Worm (Caenorhabditis elegans) whole organism, L1 larva: Measurements from ENCODE around the gene decr-1.2.
A peak's percentile ranks its signal among the peaks of the same experiment; 100 is the strongest.

Experiments
- C16A3.4 ChIP-seq: fragments of 150-350 bp; optimal IDR thresholded peaks from 2 replicates; lab custom pipeline; 2014; ENCODE audit warnings: missing biosample characterization, missing genetic modification characterization
- C34B4.2 ChIP-seq: sonication (generic microtip); optimal IDR thresholded peaks from 2 replicates; lab custom pipeline; 2017; ENCODE audit warnings: mild to moderate bottlenecking, missing genetic modification characterization, missing compliant biosample characterization
- aha-1 ChIP-seq: fragments of 150-350 bp; optimal IDR thresholded peaks from 2 replicates; lab custom pipeline; 2014; ENCODE audit warnings: missing biosample characterization, missing genetic modification characterization
- alr-1 ChIP-seq: fragments of 200-800 bp; sonication (Bioruptor generic); optimal IDR thresholded peaks from 2 replicates; lab custom pipeline; 2018; ENCODE audit warnings: borderline replicate concordance, mild to moderate bottlenecking, missing genetic modification characterization, missing compliant biosample characterization
- aly-2 ChIP-seq: fragments of 150-350 bp; optimal IDR thresholded peaks from 2 replicates; lab custom pipeline; 2014; ENCODE audit warnings: missing biosample characterization, missing genetic modification characterization
- ama-1 ChIP-seq: fragments of 150-350 bp; optimal IDR thresholded peaks from 2 replicates; lab custom pipeline; 2014
- blmp-1 ChIP-seq: fragments of 150-350 bp; optimal IDR thresholded peaks from 2 replicates; lab custom pipeline; 2014; ENCODE audit warnings: missing biosample characterization, missing genetic modification characterization
- ceh-63 ChIP-seq: fragments of 200-800 bp; sonication (Bioruptor generic); optimal IDR thresholded peaks from 2 replicates; lab custom pipeline; 2018; ENCODE audit warnings: mild to moderate bottlenecking, missing genetic modification characterization, missing compliant biosample characterization
- dpl-1 ChIP-seq, 3 experiments: fragments of 150-350 bp in 2 of 3; sonication (generic microtip) in 1 of 3; optimal IDR thresholded peaks; 2 replicates each; lab custom pipeline; 2014 to 2017; ENCODE audit warnings: missing biosample characterization in 3 of 3, missing genetic modification characterization in 3 of 3, missing genetic modification reagents in 3 of 3
- efl-1 ChIP-seq, 4 experiments: fragments of 150-350 bp; optimal IDR thresholded peaks in 3 of 4; peaks in 1 of 4; 1 replicate in 1 of 4; 2 replicates in 3 of 4; lab custom pipeline; 2014; ENCODE audit warnings: missing biosample characterization in 2 of 4, missing genetic modification characterization in 2 of 4, missing genetic modification reagents in 2 of 4
- efl-3 ChIP-seq: fragments of 200-800 bp; sonication (Bioruptor generic); optimal IDR thresholded peaks from 2 replicates; lab custom pipeline; 2018; ENCODE audit warnings: mild to moderate bottlenecking, missing genetic modification characterization, missing compliant biosample characterization
- egl-13 ChIP-seq: sonication (generic microtip); optimal IDR thresholded peaks from 2 replicates; lab custom pipeline; 2016; ENCODE audit warnings: missing genotype, missing genetic modification reagents, missing genetic modification characterization, missing compliant biosample characterization
- elt-3 ChIP-seq, 6 experiments: fragments of 150-350 bp in 1 of 6; sonication (generic microtip); optimal IDR thresholded peaks; 2 replicates each; lab custom pipeline; 2017 to 2018; ENCODE audit warnings: missing biosample characterization in 6 of 6, missing genetic modification characterization in 6 of 6, inconsistent platforms in 1 of 6
- fos-1 ChIP-seq: fragments of 150-350 bp; optimal IDR thresholded peaks from 2 replicates; lab custom pipeline; 2014; ENCODE audit warnings: missing biosample characterization, missing genetic modification characterization
- hlh-17 ChIP-seq: fragments of 200-800 bp; sonication (Bioruptor generic); optimal IDR thresholded peaks from 2 replicates; lab custom pipeline; 2018; ENCODE audit warnings: missing genetic modification characterization, mild to moderate bottlenecking, missing compliant biosample characterization, moderate library complexity, borderline replicate concordance
- hpl-2 ChIP-seq: fragments of 150-350 bp; optimal IDR thresholded peaks from 2 replicates; lab custom pipeline; 2014; ENCODE audit warnings: missing biosample characterization, missing genetic modification reagents, missing genetic modification characterization
- lin-13 ChIP-seq: fragments of 150-350 bp; optimal IDR thresholded peaks from 2 replicates; lab custom pipeline; 2014; ENCODE audit warnings: missing biosample characterization, missing genetic modification reagents, missing genetic modification characterization
- lin-14 ChIP-seq: fragments of 200-800 bp; sonication (Bioruptor generic); optimal IDR thresholded peaks from 2 replicates; lab custom pipeline; 2018; ENCODE audit warnings: mild to moderate bottlenecking, missing genetic modification characterization, moderate library complexity, missing compliant biosample characterization
- lin-15B ChIP-seq: fragments of 150-350 bp; sonication (generic microtip); optimal IDR thresholded peaks from 3 replicates; lab custom pipeline; 2014; ENCODE audit warnings: missing biosample characterization, missing genetic modification characterization
- lin-35 ChIP-seq, 2 experiments: fragments of 150-350 bp; optimal IDR thresholded peaks; 2 replicates each; lab custom pipeline; 2014; ENCODE audit warnings: missing biosample characterization in 2 of 2, missing genetic modification characterization in 2 of 2, missing genetic modification reagents in 2 of 2
- lsy-2 ChIP-seq, 2 experiments: fragments of 150-350 bp; optimal IDR thresholded peaks; 2 replicates each; lab custom pipeline; 2014; ENCODE audit warnings: missing biosample characterization in 2 of 2, missing genetic modification characterization in 2 of 2
- mab-9 ChIP-seq: fragments of 200-800 bp; sonication (Bioruptor generic); IDR thresholded peaks from 2 replicates; pipeline ENCODE4 v1.3.6; 2022; ENCODE audit warnings: missing genetic modification reagents, missing genetic modification characterization, missing compliant biosample characterization
- mdl-1 ChIP-seq, 2 experiments: fragments of 150-350 bp; optimal IDR thresholded peaks; 2 replicates each; lab custom pipeline; 2014 to 2017; ENCODE audit warnings: missing biosample characterization in 2 of 2, missing genetic modification characterization in 2 of 2, inconsistent platforms in 1 of 2
- mep-1 ChIP-seq: fragments of 150-350 bp; optimal IDR thresholded peaks from 2 replicates; lab custom pipeline; 2014; ENCODE audit warnings: missing biosample characterization, missing genetic modification characterization
- nhr-11 ChIP-seq: fragments of 150-350 bp; optimal IDR thresholded peaks from 2 replicates; lab custom pipeline; 2014; ENCODE audit warnings: missing biosample characterization, missing genetic modification characterization
- nhr-19 ChIP-seq: fragments of 200-800 bp; sonication (Bioruptor generic); conservative IDR thresholded peaks from 2 replicates; pipeline ENCODE4 v1.3.6; 2022; ENCODE audit warnings: missing genetic modification characterization, missing compliant biosample characterization
- nhr-20 ChIP-seq: sonication (generic microtip); optimal IDR thresholded peaks from 2 replicates; lab custom pipeline; 2016; ENCODE audit warnings: mild to moderate bottlenecking, missing genetic modification characterization, missing compliant biosample characterization
- nhr-237 ChIP-seq: fragments of 150-350 bp; optimal IDR thresholded peaks from 2 replicates; lab custom pipeline; 2014; ENCODE audit warnings: missing biosample characterization, missing genetic modification characterization
- nhr-28 ChIP-seq: fragments of 150-350 bp; optimal IDR thresholded peaks from 2 replicates; lab custom pipeline; 2014; ENCODE audit warnings: missing biosample characterization, missing genetic modification characterization
- nhr-71 ChIP-seq: sonication (generic microtip); optimal IDR thresholded peaks from 2 replicates; lab custom pipeline; 2016; ENCODE audit warnings: mild to moderate bottlenecking, missing genetic modification characterization, moderate library complexity, missing compliant biosample characterization
- nhr-76 ChIP-seq: sonication (generic microtip); optimal IDR thresholded peaks from 2 replicates; lab custom pipeline; 2017; ENCODE audit warnings: missing biosample characterization, missing genetic modification characterization
- nhr-77 ChIP-seq: fragments of 150-350 bp; optimal IDR thresholded peaks from 2 replicates; lab custom pipeline; 2014; ENCODE audit warnings: missing biosample characterization, missing genetic modification characterization
- nhr-84 ChIP-seq: sonication (generic microtip); optimal IDR thresholded peaks from 2 replicates; lab custom pipeline; 2017; ENCODE audit warnings: missing biosample characterization, missing genetic modification characterization
- nhr-85 ChIP-seq: sonication (generic microtip); peaks from one replicate; lab custom pipeline; 2016; ENCODE audit warnings: missing genetic modification characterization, inconsistent platforms, missing compliant biosample characterization
- nhr-90 ChIP-seq: sonication (generic microtip); optimal IDR thresholded peaks from 2 replicates; lab custom pipeline; 2016; ENCODE audit warnings: mild to moderate bottlenecking, missing genetic modification characterization, missing compliant biosample characterization; ENCODE audit not compliant: poor library complexity
- pax-3 ChIP-seq: fragments of 200-800 bp; sonication (Bioruptor generic); optimal IDR thresholded peaks from 2 replicates; lab custom pipeline; 2018; ENCODE audit warnings: mild to moderate bottlenecking, missing genetic modification characterization, moderate library complexity, missing compliant biosample characterization
- rnt-1 ChIP-seq: sonication (generic microtip); optimal IDR thresholded peaks from 2 replicates; lab custom pipeline; 2016; ENCODE audit warnings: mild to moderate bottlenecking, missing genetic modification characterization, moderate library complexity, missing compliant biosample characterization
- skn-1 ChIP-seq: fragments of 150-350 bp; optimal IDR thresholded peaks from 2 replicates; lab custom pipeline; 2014; ENCODE audit warnings: missing biosample characterization, missing genetic modification characterization
- snu-23 ChIP-seq: sonication (generic microtip); optimal IDR thresholded peaks from 2 replicates; lab custom pipeline; 2016; ENCODE audit warnings: missing genetic modification characterization, missing compliant biosample characterization
- unc-130 ChIP-seq: fragments of 150-350 bp; optimal IDR thresholded peaks from 2 replicates; lab custom pipeline; 2017; ENCODE audit warnings: missing biosample characterization, missing genetic modification characterization, inconsistent platforms
- unc-62 ChIP-seq: fragments of 150-350 bp; optimal IDR thresholded peaks from 2 replicates; lab custom pipeline; 2014; ENCODE audit warnings: missing biosample characterization, missing genetic modification reagents, missing genetic modification characterization
- unc-86 ChIP-seq: sonication (generic microtip); optimal IDR thresholded peaks from 2 replicates; lab custom pipeline; 2016; ENCODE audit warnings: missing genetic modification characterization, missing compliant biosample characterization
- vab-15 ChIP-seq: sonication (generic microtip); optimal IDR thresholded peaks from 2 replicates; lab custom pipeline; 2017; ENCODE audit warnings: missing genotype, mild to moderate bottlenecking, missing genetic modification characterization, missing compliant biosample characterization
- xbp-1 ChIP-seq: sonication (generic microtip); optimal IDR thresholded peaks from 2 replicates; lab custom pipeline; 2016; ENCODE audit warnings: missing genetic modification characterization, missing compliant biosample characterization
- zag-1 ChIP-seq: fragments of 150-350 bp; optimal IDR thresholded peaks from 2 replicates; lab custom pipeline; 2014; ENCODE audit warnings: missing biosample characterization, missing genetic modification characterization
- zip-4 ChIP-seq: fragments of 200-800 bp; sonication (Bioruptor generic); optimal IDR thresholded peaks from 2 replicates; lab custom pipeline; 2018; ENCODE audit warnings: mild to moderate bottlenecking, missing genetic modification characterization, moderate library complexity, missing compliant biosample characterization

decr-1.2 gene

DNA sequence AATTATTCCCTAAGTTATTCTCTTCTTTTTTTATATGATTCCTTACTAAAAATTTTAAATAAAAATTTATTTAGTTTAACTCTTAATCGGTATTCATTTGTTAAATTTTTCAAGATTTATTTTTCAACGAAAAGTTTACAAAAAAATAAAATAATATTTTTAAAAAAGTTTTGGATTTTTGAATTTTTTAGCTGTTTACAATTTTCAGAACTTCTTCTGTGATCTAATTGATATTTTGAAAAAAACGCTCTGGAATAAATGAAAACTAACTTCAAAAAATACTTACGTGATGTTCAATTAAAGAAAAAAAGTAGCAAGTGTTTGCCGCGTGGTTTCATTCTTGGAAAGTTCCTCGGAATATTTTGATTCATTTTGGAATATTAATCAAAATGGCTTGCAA, at the start of gene decr-1.2:
TSS of gene decr-1.2 (plus strand) at position 301 of the 400 bp plus-strand sequence.
- TF ChIP-seq vab-15, result no peak
- no peak for TF ChIP-seq aha-1 (tag; lab: Kevin White, UChicago)
- no peak for TF ChIP-seq xbp-1 (tag; lab: Kevin White, UChicago)
- TF ChIP-seq aly-2 (tag; lab: Kevin White, UChicago), result no peak
- no peak for TF ChIP-seq C34B4.2 (tag; lab: Kevin White, UChicago)
- TF ChIP-seq nhr-19 (GFP tag; lab: Robert Waterston, UW), result no peak
- no peak for TF ChIP-seq mdl-1 (tag; optimal IDR thresholded peaks at IDR 0.05; lab: Kevin White, UChicago)
- TF ChIP-seq nhr-20 (tag; lab: Kevin White, UChicago), result no peak
- TF ChIP-seq alr-1 (tag; lab: Kevin White, UChicago), result no peak

DNA sequence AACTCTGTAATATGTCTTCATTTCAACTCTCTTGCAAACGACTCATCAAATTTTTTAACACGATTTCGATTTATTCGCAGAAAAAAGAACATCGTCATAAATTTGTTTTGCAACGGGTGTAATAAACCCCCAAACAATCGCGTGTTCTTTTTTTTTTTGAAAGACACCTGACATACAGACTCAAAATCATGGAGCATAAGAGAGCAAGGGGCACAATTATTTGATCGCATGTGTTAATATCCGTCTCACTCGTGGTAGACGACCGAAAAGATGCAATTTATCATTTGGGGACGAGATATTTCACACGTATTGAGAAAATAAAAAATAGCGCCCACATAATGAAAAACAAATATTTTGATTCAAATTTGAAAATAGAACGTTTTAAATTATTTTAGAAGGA, 49.2 kb upstream of the decr-1.2 start:
- peak; percentile 28 for TF ChIP-seq nhr-71 (tag; lab: Kevin White, UChicago)
- TF ChIP-seq pax-3 (tag; lab: Kevin White, UChicago), result no peak
- TF ChIP-seq dpl-1 (GFP tag; optimal IDR thresholded peaks at IDR 0.05; lab: Kevin White, UChicago), result no peak
- no peak for TF ChIP-seq lin-13 (GFP tag; lab: Kevin White, UChicago)
- TF ChIP-seq ceh-63 (GFP tag; lab: Kevin White, UChicago), result no peak
- no peak for TF ChIP-seq egl-13 (tag; lab: Kevin White, UChicago)
- no peak for TF ChIP-seq lin-35 (GFP tag; optimal IDR thresholded peaks at IDR 0.05; lab: Kevin White, UChicago)
- no peak for TF ChIP-seq lin-15B (tag; lab: Kevin White, UChicago)
- TF ChIP-seq efl-1 (optimal IDR thresholded peaks at IDR 0.05; lab: Kevin White, UChicago), result no peak
- peak in 1 of 2 experiments; percentile 58 for TF ChIP-seq efl-1 (GFP tag; optimal IDR thresholded peaks at IDR 0.05 in 1 of 2; lab: Kevin White, UChicago)
- TF ChIP-seq nhr-76 (tag; lab: Kevin White, UChicago), result no peak
- no peak for TF ChIP-seq zip-4 (GFP tag; lab: Kevin White, UChicago)
- TF ChIP-seq fos-1, result no peak
- no peak for TF ChIP-seq nhr-84 (tag; lab: Kevin White, UChicago)
- no peak for TF ChIP-seq vab-15
- TF ChIP-seq nhr-237 (tag; lab: Kevin White, UChicago), result no peak
- no peak for TF ChIP-seq efl-3 (GFP tag; lab: Kevin White, UChicago)
- no peak for TF ChIP-seq nhr-20 (tag; lab: Kevin White, UChicago)
- TF ChIP-seq mab-9, result no peak
- TF ChIP-seq hlh-17 (GFP tag; lab: Kevin White, UChicago), result no peak
- no peak for TF ChIP-seq nhr-28
- TF ChIP-seq unc-62 (GFP tag; lab: Kevin White, UChicago), result no peak
- TF ChIP-seq blmp-1 (tag; lab: Kevin White, UChicago), result no peak
- no peak for TF ChIP-seq nhr-90 (tag; lab: Kevin White, UChicago)
- TF ChIP-seq snu-23, result no peak
- no peak for TF ChIP-seq nhr-85 (tag; lab: Kevin White, UChicago)
- no peak for TF ChIP-seq unc-130 (tag; lab: Kevin White, UChicago)
- TF ChIP-seq C16A3.4 (tag; lab: Kevin White, UChicago), result no peak
- no peak for TF ChIP-seq nhr-11 (tag; lab: Kevin White, UChicago)
- TF ChIP-seq elt-3 (tag; optimal IDR thresholded peaks at IDR 0.05; lab: Kevin White, UChicago), result no peak
- no peak for TF ChIP-seq skn-1 (tag; lab: Kevin White, UChicago)
- TF ChIP-seq hpl-2 (GFP tag; lab: Kevin White, UChicago), result no peak
- TF ChIP-seq mep-1 (tag; lab: Kevin White, UChicago), result no peak
- TF ChIP-seq lin-14 (GFP tag; lab: Kevin White, UChicago), result peak; percentile 74
- no peak for TF ChIP-seq nhr-77 (tag; lab: Kevin White, UChicago)
- no peak for TF ChIP-seq ama-1 (lab: Kevin White, UChicago)
- peak in 1 of 2 experiments; percentile 25 for TF ChIP-seq lsy-2 (tag; optimal IDR thresholded peaks at IDR 0.05; lab: Kevin White, UChicago)
- TF ChIP-seq zag-1 (tag; lab: Kevin White, UChicago), result no peak
- TF ChIP-seq unc-86 (tag; lab: Kevin White, UChicago), result no peak
- TF ChIP-seq alr-1 (tag; lab: Kevin White, UChicago), result no peak
- peak; percentile 56 for TF ChIP-seq rnt-1 (tag; lab: Kevin White, UChicago)
- 0 out of 2 replicates have a peak, but pooled peaks have one; percentile 31 for TF ChIP-seq nhr-19 (GFP tag; lab: Robert Waterston, UW)
